Worm (Caenorhabditis elegans) whole organism, L4 larva: ENCODE data around the gene twk-10.

Experiments used
- ama-1 ChIP-seq: fragments of 150-350 bp; optimal IDR thresholded peaks from 2 replicates; lab custom pipeline; 2014; ENCODE audit warnings: inconsistent platforms, mixed read lengths
- dmd-9 ChIP-seq: fragments of 200-800 bp; sonication (Bioruptor generic); IDR thresholded peaks from 2 replicates; pipeline ENCODE4 v1.3.6; 2022; ENCODE audit warnings: missing genetic modification reagents, missing genetic modification characterization, missing compliant biosample characterization
- lsy-2 ChIP-seq, 2 experiments: fragments of 150-350 bp in 1 of 2; sonication (generic microtip) in 1 of 2; optimal IDR thresholded peaks; 2 replicates each; lab custom pipeline; 2014 to 2017; ENCODE audit warnings: missing biosample characterization in 2 of 2, missing genetic modification characterization in 2 of 2
- madf-5 ChIP-seq, 2 experiments: fragments of 200-800 bp; sonication (Bioruptor generic); IDR thresholded peaks; 2 replicates each; pipeline ENCODE4 v1.3.6; 2022; ENCODE audit warnings: missing compliant biosample characterization in 2 of 2, missing genetic modification characterization in 2 of 2
- pqm-1 ChIP-seq: sonication (generic microtip); optimal IDR thresholded peaks from 2 replicates; lab custom pipeline; 2017; ENCODE audit warnings: missing biosample characterization, missing genetic modification characterization

ce11 chrV:6511121-6511520, 41.0 kb upstream of the twk-10 start, which contains the start of gene ubh-1:
- TF ChIP-seq pqm-1, result no peak
- TF ChIP-seq lsy-2 (tag; optimal IDR thresholded peaks at IDR 0.05; lab: Kevin White, UChicago), result no peak
- TF ChIP-seq ama-1 (lab: Kevin White, UChicago), result no peak
- no peak for TF ChIP-seq dmd-9 (GFP tag; lab: Robert Waterston, UW)
- TF ChIP-seq madf-5 (GFP tag; IDR thresholded peaks at IDR 0.05; lab: Robert Waterston, UW), result no peak
